Fruit fly (Drosophila melanogaster) whole organism, embryonic: Measurements from ENCODE around the gene CG7120.

Experiments used
- Atf6 ChIP-seq: fragments of 200-800 bp; sonication (Bioruptor generic); IDR thresholded peaks from 2 replicates; pipeline ENCODE4 v1.3.6; 2022; ENCODE audit warnings: missing biosample characterization, missing genetic modification characterization
- CG11085 ChIP-seq: fragments of 200-800 bp; sonication (Bioruptor generic); IDR thresholded peaks from 2 replicates; pipeline ENCODE4 v1.3.6; 2022; ENCODE audit warnings: missing biosample characterization, missing genetic modification characterization
- CG12299 ChIP-seq: fragments of 200-800 bp; sonication (Bioruptor generic); optimal IDR thresholded peaks from 2 replicates; lab custom pipeline; 2018; ENCODE audit warnings: missing biosample characterization, mild to moderate bottlenecking, missing genetic modification characterization
- CG12659 ChIP-seq: fragments of 200-800 bp; sonication (Bioruptor generic); optimal IDR thresholded peaks from 3 replicates; lab custom pipeline; 2017; ENCODE audit warnings: mild to moderate bottlenecking, missing biosample characterization, missing genetic modification reagents, missing genetic modification characterization
- CG15514 ChIP-seq: fragments of 200-800 bp; sonication (Bioruptor generic); optimal IDR thresholded peaks from 3 replicates; lab custom pipeline; 2017; ENCODE audit warnings: missing biosample characterization, missing genetic modification characterization, mild to moderate bottlenecking, moderate library complexity, missing genetic modification reagents
- CG18619 ChIP-seq: fragments of 200-800 bp; sonication (Bioruptor generic); optimal IDR thresholded peaks from 3 replicates; lab custom pipeline; 2017; ENCODE audit warnings: missing biosample characterization, mild to moderate bottlenecking, missing genetic modification characterization
- CG2116 ChIP-seq: fragments of 200-800 bp; sonication (Bioruptor generic); optimal IDR thresholded peaks from 3 replicates; lab custom pipeline; 2018; ENCODE audit warnings: missing biosample characterization, mild to moderate bottlenecking, missing genetic modification characterization
- CG2875 ChIP-seq: fragments of 200-800 bp; sonication (Bioruptor generic); optimal IDR thresholded peaks from 2 replicates; lab custom pipeline; 2017; ENCODE audit warnings: missing biosample characterization, mild to moderate bottlenecking, missing genetic modification characterization, missing genetic modification reagents
- CG31224 ChIP-seq: fragments of 200-800 bp; sonication (Bioruptor generic); IDR thresholded peaks from 2 replicates; pipeline ENCODE4 v1.3.6; 2022; ENCODE audit warnings: missing biosample characterization, missing genetic modification characterization
- CG3407 ChIP-seq: fragments of 200-800 bp; sonication (Bioruptor generic); optimal IDR thresholded peaks from 2 replicates; lab custom pipeline; 2018; ENCODE audit warnings: missing biosample characterization, mild to moderate bottlenecking, missing genetic modification characterization
- CG3726 ChIP-seq: fragments of 200-800 bp; sonication (Bioruptor generic); IDR thresholded peaks from 3 replicates; pipeline ENCODE4, ENCODE4 v1.3.6; 2022; ENCODE audit warnings: missing biosample characterization, missing genetic modification characterization
- CG6272 ChIP-seq: fragments of 200-800 bp; sonication (Bioruptor generic); IDR thresholded peaks from 2 replicates; pipeline ENCODE4 v1.3.6; 2022; ENCODE audit warnings: missing biosample characterization, missing genetic modification characterization
- CG6683 ChIP-seq: fragments of 200-800 bp; sonication (Bioruptor generic); optimal IDR thresholded peaks from 2 replicates; lab custom pipeline; 2017; ENCODE audit warnings: missing biosample characterization, mild to moderate bottlenecking, missing genetic modification characterization, missing genetic modification reagents
- CG6765 ChIP-seq: fragments of 200-800 bp; sonication (Bioruptor generic); optimal IDR thresholded peaks from 3 replicates; lab custom pipeline; 2017; ENCODE audit warnings: missing biosample characterization, mild to moderate bottlenecking, missing genetic modification characterization
- CG6813 ChIP-seq: fragments of 200-800 bp; sonication (Bioruptor generic); optimal IDR thresholded peaks from 2 replicates; lab custom pipeline; 2017; ENCODE audit warnings: missing biosample characterization, missing genetic modification characterization, mild to moderate bottlenecking, moderate library complexity, missing genetic modification reagents
- CG7987 ChIP-seq: fragments of 200-800 bp; sonication (Bioruptor generic); optimal IDR thresholded peaks from 2 replicates; lab custom pipeline; 2018; ENCODE audit warnings: missing biosample characterization, mild to moderate bottlenecking, missing genetic modification characterization, moderate library complexity
- CG9727 ChIP-seq: fragments of 200-800 bp; sonication (Bioruptor generic); optimal IDR thresholded peaks from 3 replicates; lab custom pipeline; 2017; ENCODE audit warnings: missing biosample characterization, mild to moderate bottlenecking, missing genetic modification characterization
- Camta ChIP-seq: fragments of 200-800 bp; sonication (Bioruptor generic); optimal IDR thresholded peaks from 2 replicates; lab custom pipeline; 2016; ENCODE audit warnings: missing biosample characterization, missing genetic modification characterization
- E2f2 ChIP-seq: fragments of 200-800 bp; sonication (Bioruptor generic); IDR thresholded peaks from 2 replicates; pipeline ENCODE4 v1.3.6; 2022; ENCODE audit warnings: missing biosample characterization, missing genetic modification characterization
- Fer3 ChIP-seq: fragments of 200-800 bp; sonication (Bioruptor generic); optimal IDR thresholded peaks from 2 replicates; lab custom pipeline; 2018; ENCODE audit warnings: missing biosample characterization, mild to moderate bottlenecking, missing genetic modification characterization, moderate library complexity
- HHEX ChIP-seq: fragments of 200-800 bp; sonication (Bioruptor generic); optimal IDR thresholded peaks from 3 replicates; lab custom pipeline; 2017; ENCODE audit warnings: missing biosample characterization, mild to moderate bottlenecking, missing genetic modification characterization, missing genetic modification reagents
- HLH3B ChIP-seq: fragments of 200-800 bp; sonication (Bioruptor generic); IDR thresholded peaks from 2 replicates; pipeline ENCODE4 v1.3.6; 2022; ENCODE audit warnings: missing biosample characterization, missing genetic modification characterization
- Hmx ChIP-seq: fragments of 200-800 bp; sonication (Bioruptor generic); optimal IDR thresholded peaks from 2 replicates; lab custom pipeline; 2016; ENCODE audit warnings: missing biosample characterization, missing genetic modification characterization
- Jarid2 ChIP-seq: fragments of 200-800 bp; sonication (Bioruptor generic); optimal IDR thresholded peaks from 3 replicates; lab custom pipeline; 2017; ENCODE audit warnings: mild to moderate bottlenecking, missing biosample characterization, missing genetic modification reagents, missing genetic modification characterization
- Lim3 ChIP-seq: fragments of 200-800 bp; sonication (Bioruptor generic); IDR thresholded peaks from 2 replicates; pipeline ENCODE4 v1.3.6; 2022; ENCODE audit warnings: missing biosample characterization, missing genetic modification characterization
- Mrtf ChIP-seq: fragments of 200-800 bp; sonication (Bioruptor generic); IDR thresholded peaks from 3 replicates; pipeline ENCODE4 v1.3.6; 2022; ENCODE audit warnings: missing biosample characterization, missing genetic modification characterization
- NC2α ChIP-seq: fragments of 200-800 bp; sonication (Bioruptor generic); optimal IDR thresholded peaks from 2 replicates; lab custom pipeline; 2016; ENCODE audit warnings: missing biosample characterization, missing genetic modification characterization
- Rfx ChIP-seq: fragments of 200-800 bp; sonication (Bioruptor generic); IDR thresholded peaks from 2 replicates; pipeline ENCODE4 v1.3.6; 2022; ENCODE audit warnings: missing biosample characterization, missing genetic modification characterization
- bab2 ChIP-seq: fragments of 200-800 bp; sonication (Bioruptor generic); optimal IDR thresholded peaks from 2 replicates; lab custom pipeline; 2016; ENCODE audit warnings: missing biosample characterization, missing genetic modification characterization
- bcd ChIP-seq: fragments of 200-800 bp; sonication (Bioruptor generic); optimal IDR thresholded peaks from 2 replicates; lab custom pipeline; 2017; ENCODE audit warnings: missing biosample characterization, mild to moderate bottlenecking, missing genetic modification characterization
- bowl ChIP-seq: fragments of 200-800 bp; sonication (Bioruptor generic); IDR thresholded peaks from 2 replicates; pipeline ENCODE4 v1.3.6; 2022; ENCODE audit warnings: missing biosample characterization, missing genetic modification characterization
- caup ChIP-seq: fragments of 200-800 bp; sonication (Bioruptor generic); optimal IDR thresholded peaks from 3 replicates; lab custom pipeline; 2017; ENCODE audit warnings: missing biosample characterization, mild to moderate bottlenecking, missing genetic modification characterization, moderate library complexity; ENCODE audit not compliant: severe bottlenecking
- chm ChIP-seq: fragments of 200-800 bp; sonication (Bioruptor generic); IDR thresholded peaks from 2 replicates; pipeline ENCODE4 v1.3.6; 2022; ENCODE audit warnings: missing biosample characterization, missing genetic modification characterization
- ci ChIP-seq: fragments of 200-800 bp; sonication (Bioruptor generic); IDR thresholded peaks from 3 replicates; pipeline ENCODE4 v1.3.6; 2022; ENCODE audit warnings: missing biosample characterization, missing genetic modification characterization
- crol ChIP-seq: fragments of 200-800 bp; sonication (Bioruptor generic); IDR thresholded peaks from 2 replicates; pipeline ENCODE4 v1.3.6; 2022; ENCODE audit warnings: missing biosample characterization, missing genetic modification characterization
- dysf ChIP-seq: fragments of 200-800 bp; sonication (Bioruptor generic); IDR thresholded peaks from 3 replicates; pipeline ENCODE4 v1.3.6; 2022; ENCODE audit warnings: missing biosample characterization, missing genetic modification characterization
- eve ChIP-seq, 2 experiments: fragments of >200 bp; optimal IDR thresholded peaks; 2 replicates each; lab custom pipeline; 2017; ENCODE audit warnings: missing biosample characterization in 2 of 2, missing genetic modification characterization in 2 of 2
- fd64A ChIP-seq: fragments of 200-800 bp; sonication (Bioruptor generic); optimal IDR thresholded peaks from 3 replicates; lab custom pipeline; 2018; ENCODE audit warnings: missing biosample characterization, mild to moderate bottlenecking, missing genetic modification characterization
- gsb ChIP-seq: fragments of 200-800 bp; sonication (Bioruptor generic); IDR thresholded peaks from 2 replicates; pipeline ENCODE4 v1.3.6; 2022; ENCODE audit warnings: missing biosample characterization, missing genetic modification characterization
- gt ChIP-seq: fragments of 200-800 bp; sonication (Bioruptor generic); IDR thresholded peaks from 2 replicates; pipeline ENCODE4 v1.3.6; 2022; ENCODE audit warnings: missing biosample characterization, missing genetic modification characterization
- hkb ChIP-seq, 2 experiments: fragments of 200-800 bp in 1 of 2; fragments of >200 bp in 1 of 2; sonication (Bioruptor generic) in 1 of 2; IDR thresholded peaks in 1 of 2; optimal IDR thresholded peaks in 1 of 2; 2 replicates each; pipeline versions ENCODE4 v1.3.6 to Lab custom; 2017 to 2022; ENCODE audit warnings: missing biosample characterization in 1 of 2, missing genetic modification characterization in 1 of 2
- knrl ChIP-seq: fragments of 200-800 bp; sonication (Bioruptor generic); IDR thresholded peaks from 3 replicates; pipeline ENCODE4 v1.3.6; 2022; ENCODE audit warnings: missing biosample characterization, missing genetic modification characterization; ENCODE audit not compliant: partially characterized antibody
- lov ChIP-seq, 2 experiments: fragments of 200-800 bp in 1 of 2; fragments of >200 bp in 1 of 2; sonication (Bioruptor generic) in 1 of 2; IDR thresholded peaks in 1 of 2; optimal IDR thresholded peaks in 1 of 2; 2 replicates in 1 of 2; 3 replicates in 1 of 2; pipeline versions ENCODE4 v1.3.6 to Lab custom; 2017 to 2022; ENCODE audit warnings: missing biosample characterization in 1 of 2, missing genetic modification characterization in 1 of 2
- pho ChIP-seq: fragments of 200-800 bp; sonication (Bioruptor generic); optimal IDR thresholded peaks from 2 replicates; lab custom pipeline; 2016; ENCODE audit warnings: missing biosample characterization, missing genetic modification characterization
- pnt ChIP-seq: fragments of 200-800 bp; sonication (Bioruptor generic); optimal IDR thresholded peaks from 3 replicates; lab custom pipeline; 2016; ENCODE audit warnings: missing biosample characterization, missing genetic modification characterization
- psq ChIP-seq: fragments of 200-800 bp; sonication (Bioruptor generic); optimal IDR thresholded peaks from 2 replicates; lab custom pipeline; 2017; ENCODE audit warnings: missing biosample characterization, missing genetic modification characterization
- seq ChIP-seq: fragments of 200-800 bp; sonication (Bioruptor generic); IDR thresholded peaks from 2 replicates; pipeline ENCODE4 v1.3.6; 2022; ENCODE audit warnings: missing biosample characterization, missing genetic modification characterization
- sob ChIP-seq: fragments of 200-800 bp; sonication (Bioruptor generic); IDR thresholded peaks from 2 replicates; pipeline ENCODE4 v1.3.6; 2022; ENCODE audit warnings: missing biosample characterization, missing genetic modification characterization
- wek ChIP-seq: fragments of 200-800 bp; sonication (Bioruptor generic); optimal IDR thresholded peaks from 3 replicates; lab custom pipeline; 2018; ENCODE audit warnings: missing biosample characterization, mild to moderate bottlenecking, missing genetic modification characterization, moderate library complexity

The CG7120 gene

dm6 chr3L:8347346-8347745, 48.5 kb upstream of the CG7120 start (continued):
- TF ChIP-seq hkb (optimal IDR thresholded peaks at IDR 0.05; lab: Kevin White, UChicago) = no peak
- TF ChIP-seq hkb (GFP tag; IDR thresholded peaks at IDR 0.05; lab: Robert Waterston, UW) = peak; percentile 75
- peak; percentile 51 for TF ChIP-seq CG6765 (GFP tag; lab: Kevin White, UChicago)
- TF ChIP-seq CG6272 (GFP tag; lab: Robert Waterston, UW) = no peak
- TF ChIP-seq CG18619 (GFP tag; lab: Kevin White, UChicago) = peak; percentile 18
- TF ChIP-seq CG11085 (GFP tag; lab: Robert Waterston, UW) = no peak
- peak; percentile 11 for TF ChIP-seq Camta (GFP tag; lab: Kevin White, UChicago)
- peak; percentile 12 for TF ChIP-seq CG9727 (GFP tag; lab: Kevin White, UChicago)
- peak; percentile 51 for TF ChIP-seq HHEX (GFP tag; lab: Kevin White, UChicago)
- TF ChIP-seq CG12659 = peak; percentile 2
- TF ChIP-seq CG2116 (GFP tag; lab: Kevin White, UChicago) = no peak
- no peak for TF ChIP-seq Mrtf
- no peak for TF ChIP-seq lov (optimal IDR thresholded peaks at IDR 0.05; lab: Kevin White, UChicago)
- 0 out of 3 replicates have a peak, but pooled peaks have one; percentile 44 for TF ChIP-seq lov (GFP tag; IDR thresholded peaks at IDR 0.05; lab: Robert Waterston, UW)
- TF ChIP-seq CG31224 = 0 out of 2 replicates have a peak, but pooled peaks have one; percentile 11
- peak; percentile 7 for TF ChIP-seq CG12299 (tag; lab: Kevin White, UChicago)
- peak; percentile 73 for TF ChIP-seq wek (GFP tag; lab: Kevin White, UChicago)
- peak; percentile 20 for TF ChIP-seq Jarid2 (GFP tag; lab: Kevin White, UChicago)
- no peak for TF ChIP-seq crol (GFP tag; lab: Robert Waterston, UW)
- TF ChIP-seq CG6683 = peak; percentile 15
- TF ChIP-seq dysf (GFP tag; lab: Robert Waterston, UW) = 0 out of 3 replicates have a peak, but pooled peaks have one; percentile 31
- TF ChIP-seq pho (GFP tag; lab: Kevin White, UChicago) = peak; percentile 18
- no peak for TF ChIP-seq psq (GFP tag; lab: Kevin White, UChicago)
- TF ChIP-seq Atf6 (GFP tag; lab: Robert Waterston, UW) = peak; percentile 40; the same call in 1 of the 2 replicates
- TF ChIP-seq CG3726 (GFP tag; lab: Robert Waterston, UW) = 0 out of 3 replicates have a peak, but pooled peaks have one; percentile 48
- TF ChIP-seq sob (GFP tag; lab: Robert Waterston, UW) = peak; percentile 45; the same call in 1 of the 2 replicates
- TF ChIP-seq Hmx (GFP tag; lab: Kevin White, UChicago) = no peak
- no peak for TF ChIP-seq gt
- peak; percentile 17 for TF ChIP-seq NC2α (GFP tag; lab: Kevin White, UChicago)
- no peak for TF ChIP-seq Lim3
- no peak for TF ChIP-seq eve (GFP tag; optimal IDR thresholded peaks at IDR 0.05; lab: Kevin White, UChicago)
- TF ChIP-seq bcd (GFP tag; lab: Kevin White, UChicago) = peak; percentile 20
- TF ChIP-seq CG7987 (GFP tag; lab: Kevin White, UChicago) = peak; percentile 1
- peak; percentile 58 for TF ChIP-seq caup (GFP tag; lab: Kevin White, UChicago)
- no peak for TF ChIP-seq knrl
- peak; percentile 19 for TF ChIP-seq Fer3 (tag; lab: Kevin White, UChicago)
- peak; percentile 44 for TF ChIP-seq CG3407
- TF ChIP-seq fd64A (GFP tag; lab: Kevin White, UChicago) = peak; percentile 47
- TF ChIP-seq ci (GFP tag; lab: Robert Waterston, UW) = peak; percentile 71; the same call in 2 of the 3 replicates
- TF ChIP-seq Rfx (GFP tag; lab: Robert Waterston, UW) = peak; percentile 51; the same call in 1 of the 2 replicates
- TF ChIP-seq CG2875 (GFP tag; lab: Kevin White, UChicago) = peak; percentile 44
- peak; percentile 50; the same call in 1 of the 2 replicates for TF ChIP-seq seq (GFP tag; lab: Robert Waterston, UW)
- peak; percentile 23; the same call in 1 of the 2 replicates for TF ChIP-seq E2f2 (GFP tag; lab: Robert Waterston, UW)
- TF ChIP-seq CG6813 (GFP tag; lab: Kevin White, UChicago) = peak; percentile 70
- peak; percentile 45; the same call in 1 of the 2 replicates for TF ChIP-seq HLH3B
- TF ChIP-seq gsb (GFP tag; lab: Robert Waterston, UW) = peak; percentile 49
- peak; percentile 64 for TF ChIP-seq CG15514 (GFP tag; lab: Kevin White, UChicago)
- peak; percentile 55 for TF ChIP-seq chm (GFP tag; lab: Robert Waterston, UW)
- 0 out of 2 replicates have a peak, but pooled peaks have one; percentile 15 for TF ChIP-seq bowl
- TF ChIP-seq bab2 (GFP tag; lab: Kevin White, UChicago) = peak; percentile 4
- TF ChIP-seq pnt (GFP tag; lab: Kevin White, UChicago) = no peak
